Worm (Caenorhabditis elegans): ENCODE measurements around the gene spt-4.

spt-4 gene

DNA sequence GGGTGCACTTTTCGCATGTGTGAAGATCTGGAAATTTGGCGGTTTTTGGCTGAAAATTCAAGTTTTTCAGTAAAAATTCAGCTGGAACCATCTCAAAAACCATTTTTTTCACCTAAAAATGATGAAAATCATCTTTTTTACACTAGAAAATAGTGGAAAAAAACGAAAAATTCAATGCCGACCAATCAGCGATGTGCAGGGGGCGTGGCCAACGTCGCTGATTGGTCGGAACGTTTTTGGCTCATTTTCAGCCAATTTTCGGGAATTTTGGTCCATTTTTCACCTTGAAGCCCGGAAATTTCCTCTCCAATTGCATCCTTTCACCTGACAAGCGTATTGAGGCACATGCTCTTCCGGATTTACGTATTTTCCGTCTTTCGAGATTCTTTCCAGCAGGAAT, 14.8 kb upstream of the spt-4 start:
- TF ChIP-seq C34F6.9 (tag; optimal IDR thresholded peaks at IDR 0.05), result no peak
- no peak for TF ChIP-seq unc-39 (tag; optimal IDR thresholded peaks at IDR 0.05)

DNA sequence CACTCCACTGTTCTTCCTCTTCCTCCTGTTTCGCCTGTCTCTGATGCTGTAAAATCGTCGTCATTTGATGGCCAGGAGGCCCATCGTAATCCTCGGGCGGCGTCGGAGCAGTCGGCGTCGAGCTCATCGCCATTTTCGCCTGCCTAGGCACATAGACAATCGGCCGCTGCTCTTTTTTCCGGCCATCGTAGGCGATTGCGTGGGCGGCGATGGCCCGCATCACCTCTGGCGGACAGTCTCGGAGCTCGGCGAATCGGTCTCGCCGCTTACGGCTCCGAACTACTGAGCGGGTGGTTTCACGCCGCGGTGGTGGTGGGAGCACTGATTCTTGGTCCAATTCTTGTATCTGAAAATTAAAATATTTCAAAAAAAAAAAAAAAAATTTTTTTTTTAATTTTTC, 2.5 kb upstream of the spt-4 start:
- no peak for TF ChIP-seq lin-13 (GFP tag; optimal IDR thresholded peaks at IDR 0.05)
- no peak for TF ChIP-seq blmp-1 (tag; optimal IDR thresholded peaks at IDR 0.05; ENCODE audit: insufficient read depth)
- TF ChIP-seq elt-1 (tag; optimal IDR thresholded peaks at IDR 0.05), result no peak
- no peak for TF ChIP-seq ztf-4 (tag; optimal IDR thresholded peaks at IDR 0.05)
- no peak for TF ChIP-seq F13H6.1 (tag; optimal IDR thresholded peaks at IDR 0.05)
- TF ChIP-seq lin-39 (tag; optimal IDR thresholded peaks at IDR 0.05), result no peak
- no peak for TF ChIP-seq zag-1 (tag; optimal IDR thresholded peaks at IDR 0.05)
- TF ChIP-seq nhr-12 (tag; optimal IDR thresholded peaks at IDR 0.05), result no peak
- TF ChIP-seq Y55F3AM.14 (GFP tag; optimal IDR thresholded peaks at IDR 0.05), result no peak

DNA sequence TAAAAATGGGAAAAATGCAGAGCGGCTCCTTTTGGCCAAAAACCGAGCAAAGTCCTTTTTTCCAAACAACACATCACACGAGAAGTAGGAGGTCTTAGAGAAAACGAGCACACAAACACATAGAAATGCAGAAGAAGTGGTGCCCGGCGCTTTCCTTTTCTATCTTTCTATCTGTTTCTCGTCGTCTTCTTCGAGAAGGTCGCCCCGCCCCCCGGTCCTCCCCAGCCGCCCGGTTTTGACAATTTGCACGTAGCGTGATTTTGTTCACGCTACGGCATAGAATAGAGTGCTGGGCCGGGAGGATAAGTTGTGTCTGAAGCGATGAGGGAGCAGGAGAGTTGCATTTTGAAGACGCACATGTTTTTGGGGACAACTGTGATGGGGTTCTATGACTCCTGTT, 2.5 kb downstream of the spt-4 start:
- peak; percentile 74 for TF ChIP-seq F13H6.1 (tag; optimal IDR thresholded peaks at IDR 0.05)
- TF ChIP-seq elt-3 (tag; optimal IDR thresholded peaks at IDR 0.05), result no peak
- TF ChIP-seq sem-4 (tag; optimal IDR thresholded peaks at IDR 0.05), result peak; percentile 31
- TF ChIP-seq lin-11 (tag; optimal IDR thresholded peaks at IDR 0.05), result peak; percentile 49
- peak; percentile 37 for TF ChIP-seq sma-9 (GFP tag; optimal IDR thresholded peaks at IDR 0.05)
- TF ChIP-seq sma-9 (tag; optimal IDR thresholded peaks at IDR 0.05), result no peak
- no peak for TF ChIP-seq aly-2 (tag; optimal IDR thresholded peaks at IDR 0.05)
- peak; percentile 45 for TF ChIP-seq unc-55 (GFP tag; optimal IDR thresholded peaks at IDR 0.05)
- peak; percentile 74 for TF ChIP-seq nhr-129 (tag; optimal IDR thresholded peaks at IDR 0.05)
- TF ChIP-seq alr-1 (tag; optimal IDR thresholded peaks at IDR 0.05), result no peak
- no peak for TF ChIP-seq fos-1 (tag; optimal IDR thresholded peaks at IDR 0.05)
- no peak for TF ChIP-seq egl-27 (tag; optimal IDR thresholded peaks at IDR 0.05)
- peak; percentile 80 for TF ChIP-seq ama-1 (optimal IDR thresholded peaks at IDR 0.05)
- TF ChIP-seq ZK546.5 (tag; optimal IDR thresholded peaks at IDR 0.05), result no peak
- peak; percentile 20 for TF ChIP-seq lin-13 (GFP tag; optimal IDR thresholded peaks at IDR 0.05)
- TF ChIP-seq mab-5 (tag; optimal IDR thresholded peaks at IDR 0.05), result no peak
- peak; percentile 52 for TF ChIP-seq C34F6.9 (tag; optimal IDR thresholded peaks at IDR 0.05)
- TF ChIP-seq lsy-2 (tag; optimal IDR thresholded peaks at IDR 0.05), result peak in 1 of 2 experiments; percentile 44
- TF ChIP-seq Y55F3AM.14 (GFP tag; optimal IDR thresholded peaks at IDR 0.05), result peak; percentile 23
- TF ChIP-seq elt-1 (tag; optimal IDR thresholded peaks at IDR 0.05), result no peak
- TF ChIP-seq ceh-16 (tag; optimal IDR thresholded peaks at IDR 0.05), result no peak

DNA sequence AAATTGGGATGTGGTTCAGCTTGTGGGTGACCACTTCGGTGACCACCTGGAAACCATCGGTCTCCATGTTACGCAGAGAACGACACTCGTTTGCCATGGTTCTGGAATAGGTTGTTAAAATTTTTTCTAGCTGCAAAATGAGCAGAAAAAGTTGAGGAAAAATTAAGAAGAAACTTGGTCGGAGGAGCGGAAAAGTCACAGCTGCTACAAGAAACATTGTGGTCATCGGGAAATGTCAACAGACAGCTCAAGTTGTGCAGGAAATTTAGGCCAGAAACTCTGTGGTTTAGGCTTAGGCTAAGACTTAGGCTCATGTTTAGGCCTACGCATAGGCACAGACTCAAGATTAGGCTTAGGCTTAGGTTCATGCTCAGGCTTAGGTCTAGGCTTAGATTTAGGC, 3.4 kb downstream of the spt-4 start, which contains the start of gene pck-1:
TSS of gene pck-1 (minus strand) at position 101 of the 400 bp plus-strand sequence.
- TF ChIP-seq ama-1 (optimal IDR thresholded peaks at IDR 0.05) (peak; percentile 17), nhr-129 (tag; optimal IDR thresholded peaks at IDR 0.05) (no peak), egl-27 (tag; optimal IDR thresholded peaks at IDR 0.05) (no peak), nhr-77 (tag; optimal IDR thresholded peaks at IDR 0.05) (no peak)

DNA sequence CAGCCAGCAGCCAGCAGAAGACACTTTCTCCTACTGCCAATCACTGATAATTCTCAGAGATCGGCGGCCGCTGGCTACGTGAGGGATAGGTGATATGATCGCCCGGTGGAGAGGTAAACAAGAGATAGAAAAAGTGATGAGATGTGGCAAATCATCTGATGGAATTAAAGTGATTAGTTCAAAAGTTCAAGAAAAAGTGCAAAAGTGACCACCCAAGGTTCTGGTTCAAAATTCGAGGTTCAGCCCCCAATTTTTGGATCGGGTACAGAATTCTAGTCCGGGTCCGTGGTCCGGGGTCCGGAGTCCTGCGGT, 4.0 kb downstream of the spt-4 start:
- TF ChIP-seq alr-1 (tag; optimal IDR thresholded peaks at IDR 0.05) (no peak), nhr-21 (tag; optimal IDR thresholded peaks at IDR 0.05) (no peak), snpc-4 (tag; optimal IDR thresholded peaks at IDR 0.05) (no peak), gmeb-1 (tag; optimal IDR thresholded peaks at IDR 0.05) (no peak), unc-62 (GFP tag; optimal IDR thresholded peaks at IDR 0.05) (no peak), ama-1 (optimal IDR thresholded peaks at IDR 0.05) (no peak), nhr-25 (tag; optimal IDR thresholded peaks at IDR 0.05) (no peak), crh-2 (tag; optimal IDR thresholded peaks at IDR 0.05) (no peak), fos-1 (tag; optimal IDR thresholded peaks at IDR 0.05) (no peak), elt-1 (tag; optimal IDR thresholded peaks at IDR 0.05) (no peak), ztf-1 (GFP tag; conservative IDR thresholded peaks at IDR 0.05) (no peak), lin-11 (tag; optimal IDR thresholded peaks at IDR 0.05) (peak; percentile 9), F13H6.1 (tag; optimal IDR thresholded peaks at IDR 0.05) (peak; percentile 54), ceh-82 (tag; optimal IDR thresholded peaks at IDR 0.05) (no peak), unc-55 (GFP tag; optimal IDR thresholded peaks at IDR 0.05) (no peak), mdl-1 (tag; optimal IDR thresholded peaks at IDR 0.05) (no peak), R02D3.7 (tag; optimal IDR thresholded peaks at IDR 0.05) (no peak), C34F6.9 (tag; optimal IDR thresholded peaks at IDR 0.05) (peak; percentile 15), dmd-4 (tag; optimal IDR thresholded peaks at IDR 0.05) (no peak), skn-1 (tag; optimal IDR thresholded peaks at IDR 0.05) (no peak), nhr-11 (tag; optimal IDR thresholded peaks at IDR 0.05) (no peak), blmp-1 (tag; optimal IDR thresholded peaks at IDR 0.05; ENCODE audit: insufficient read depth) (no peak), ztf-4 (tag; optimal IDR thresholded peaks at IDR 0.05) (no peak), elt-3 (tag; optimal IDR thresholded peaks at IDR 0.05) (no peak), sma-9 (GFP tag; optimal IDR thresholded peaks at IDR 0.05) (peak; percentile 44), sma-9 (tag; optimal IDR thresholded peaks at IDR 0.05) (no peak), nhr-129 (tag; optimal IDR thresholded peaks at IDR 0.05) (peak; percentile 63), ztf-11 (tag; optimal IDR thresholded peaks at IDR 0.05) (no peak), ceh-16 (tag; optimal IDR thresholded peaks at IDR 0.05) (no peak), lsy-2 (tag; optimal IDR thresholded peaks at IDR 0.05) (no peak)
